Fruit fly (Drosophila melanogaster): ENCODE data around the gene Mlp84B.

The Mlp84B gene

DNA sequence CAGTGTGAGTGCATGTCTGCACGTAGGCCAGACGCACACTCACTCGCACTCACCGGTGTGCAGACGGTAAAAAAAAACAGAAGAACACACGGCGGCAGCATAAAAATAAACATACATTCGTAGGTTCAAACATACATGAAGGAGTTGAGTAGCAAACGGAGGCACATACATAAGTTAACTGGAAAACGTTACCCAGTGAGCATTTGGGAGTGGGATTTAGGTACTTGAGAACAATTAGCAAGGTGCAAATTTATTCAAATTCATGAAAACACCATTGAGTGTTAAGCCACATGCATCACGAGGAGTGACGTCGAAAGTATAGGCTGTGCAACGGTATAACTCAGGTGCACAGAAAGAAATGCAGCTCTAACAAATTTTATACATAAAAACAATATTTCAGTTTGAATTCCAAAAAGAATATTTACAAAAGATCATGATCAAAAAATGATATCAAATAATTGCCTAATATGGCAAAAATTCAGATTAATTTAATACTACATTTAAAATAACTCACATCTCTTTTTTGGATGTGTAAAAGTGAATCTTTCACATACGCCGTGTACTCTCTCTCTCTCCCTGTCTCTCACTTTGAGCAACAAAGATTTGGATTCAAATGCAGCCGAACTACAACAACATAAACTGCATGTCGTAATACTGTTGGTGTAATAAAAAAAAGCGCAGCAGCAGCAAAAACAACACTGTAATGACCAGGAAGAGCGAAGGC, 8.8 kb downstream of the Mlp84B start (continued):
- peak; percentile 84 for TF ChIP-seq CG6854 (GFP tag; optimal IDR thresholded peaks at IDR 0.05)
- TF ChIP-seq Eip93F (GFP tag; optimal IDR thresholded peaks at IDR 0.05): peak; percentile 71
- TF ChIP-seq CG4318 (GFP tag; optimal IDR thresholded peaks at IDR 0.05): peak; percentile 95
- peak; percentile 97 for TF ChIP-seq Lpt (GFP tag; optimal IDR thresholded peaks at IDR 0.05)
- peak; percentile 83 to 85 for TF ChIP-seq ss (GFP tag; optimal IDR thresholded peaks at IDR 0.05)
- peak; percentile 85 for TF ChIP-seq CG9139 (GFP tag; optimal IDR thresholded peaks at IDR 0.05)
- TF ChIP-seq Sox102F (GFP tag; optimal IDR thresholded peaks at IDR 0.05): peak; percentile 95
- peak; percentile 92 for TF ChIP-seq CG7368 (GFP tag; optimal IDR thresholded peaks at IDR 0.05)
- TF ChIP-seq CG6808 (GFP tag; optimal IDR thresholded peaks at IDR 0.05): peak; percentile 92
- TF ChIP-seq CG6792 (GFP tag; optimal IDR thresholded peaks at IDR 0.05): peak; percentile 93
- TF ChIP-seq Sox15 (GFP tag; optimal IDR thresholded peaks at IDR 0.05): peak; percentile 90
- TF ChIP-seq Ets21C (GFP tag; optimal IDR thresholded peaks at IDR 0.05): peak; percentile 94
- TF ChIP-seq topi (GFP tag; optimal IDR thresholded peaks at IDR 0.05): peak; percentile 98
- TF ChIP-seq svp (GFP tag): peak; percentile 99
- peak; percentile 97 for TF ChIP-seq Hr39 (GFP tag; optimal IDR thresholded peaks at IDR 0.05)
- peak; percentile 97 for TF ChIP-seq CG3919 (GFP tag; optimal IDR thresholded peaks at IDR 0.05)
- TF ChIP-seq Eip78C (GFP tag): peak; percentile 100
- peak; percentile 92 for TF ChIP-seq CG10669 (GFP tag; optimal IDR thresholded peaks at IDR 0.05)
- TF ChIP-seq Hr4 (GFP tag; optimal IDR thresholded peaks at IDR 0.05): peak; percentile 99
- peak; percentile 97 for TF ChIP-seq cyc (GFP tag; optimal IDR thresholded peaks at IDR 0.05)
- TF ChIP-seq lz (GFP tag; optimal IDR thresholded peaks at IDR 0.05): peak; percentile 97
- TF ChIP-seq fd59A (GFP tag; optimal IDR thresholded peaks at IDR 0.05): peak; percentile 93
- peak; percentile 85 for TF ChIP-seq fd85E (GFP tag; optimal IDR thresholded peaks at IDR 0.05)

- TF ChIP-seq CG4318 (GFP tag; optimal IDR thresholded peaks at IDR 0.05) (no peak), dsx (GFP tag; optimal IDR thresholded peaks at IDR 0.05; ENCODE audit: poor library complexity, severe bottlenecking) (peak; percentile 80), Eip93F (GFP tag; optimal IDR thresholded peaks at IDR 0.05) (no peak), achi (GFP tag; optimal IDR thresholded peaks at IDR 0.05) (no peak), fkh (GFP tag; optimal IDR thresholded peaks at IDR 0.05) (peak; percentile 35), CG7368 (GFP tag; optimal IDR thresholded peaks at IDR 0.05) (no peak), CG10631 (GFP tag; optimal IDR thresholded peaks at IDR 0.05) (peak; percentile 9), CG10669 (GFP tag; optimal IDR thresholded peaks at IDR 0.05) (no peak), svp (GFP tag) (peak; percentile 75), vri (GFP tag; optimal IDR thresholded peaks at IDR 0.05) (peak; percentile 38), acj6 (GFP tag; optimal IDR thresholded peaks at IDR 0.05) (no peak), Ets96B (tag; optimal IDR thresholded peaks at IDR 0.05) (peak; percentile 12), esn (GFP tag; optimal IDR thresholded peaks at IDR 0.05) (peak; percentile 7), net (GFP tag; optimal IDR thresholded peaks at IDR 0.05) (no peak), CG34406 (GFP tag; optimal IDR thresholded peaks at IDR 0.05) (no peak), Ets21C (GFP tag; optimal IDR thresholded peaks at IDR 0.05) (no peak), CG9139 (GFP tag; optimal IDR thresholded peaks at IDR 0.05) (no peak), CG3919 (GFP tag; optimal IDR thresholded peaks at IDR 0.05) (no peak), Eip78C (GFP tag) (peak; percentile 80), CG1621 (tag; optimal IDR thresholded peaks at IDR 0.05) (peak; percentile 44), CG8632 (GFP tag; optimal IDR thresholded peaks at IDR 0.05) (peak; percentile 1), dac (GFP tag; optimal IDR thresholded peaks at IDR 0.05) (no peak), Smox (GFP tag; optimal IDR thresholded peaks at IDR 0.05) (peak; percentile 6), CG6854 (GFP tag; optimal IDR thresholded peaks at IDR 0.05) (no peak), Hr4 (GFP tag; optimal IDR thresholded peaks at IDR 0.05) (peak; percentile 38), Hr39 (GFP tag; optimal IDR thresholded peaks at IDR 0.05) (peak; percentile 19), CG3032 (tag; optimal IDR thresholded peaks at IDR 0.05) (peak; percentile 24), CG15336 (GFP tag; IDR thresholded peaks at IDR 0.05) (no peak), Met (GFP tag; optimal IDR thresholded peaks at IDR 0.05) (peak; percentile 7), OdsH (GFP tag; optimal IDR thresholded peaks at IDR 0.05) (no peak), CG6276 (GFP tag; optimal IDR thresholded peaks at IDR 0.05) (peak; percentile 11)
Observed at dm6 chr3R:7107713-7108588, 9.6 kb downstream of the Mlp84B start.

All from whole organism, prepupa.